Worm (Caenorhabditis elegans): Measurements from ENCODE around the gene F01F1.14.
A peak's percentile ranks its signal among the peaks of the same experiment; 100 is the strongest.

DNA sequence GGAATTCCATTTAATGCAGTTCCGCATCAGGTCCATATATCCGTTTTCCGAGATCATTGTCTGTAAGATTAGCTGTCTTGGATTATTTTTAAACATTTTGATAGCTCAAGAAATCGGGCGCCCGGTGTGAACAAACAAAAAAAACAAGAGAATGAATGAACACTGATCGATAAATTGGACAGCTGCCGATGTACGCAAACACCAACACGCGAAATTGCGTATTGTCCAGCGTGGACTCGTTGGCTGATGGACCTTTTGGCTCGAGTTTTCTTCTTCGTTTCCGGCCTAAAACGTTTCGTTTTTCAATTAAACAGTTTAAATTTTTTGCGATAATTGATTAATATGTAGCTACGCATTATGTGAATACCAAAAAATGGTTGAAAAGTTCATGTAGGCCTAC is 23.3 kb upstream of the F01F1.14 start, which contains the start of gene dpff-1:
- TF ChIP-seq flt-1 (GFP tag; IDR thresholded peaks at IDR 0.05): no peak
- no peak for TF ChIP-seq ref-1 (GFP tag; conservative IDR thresholded peaks at IDR 0.05)
- peak; percentile 80 for TF ChIP-seq T22C8.4 (GFP tag; IDR thresholded peaks at IDR 0.05)
- no peak for TF ChIP-seq cog-1 (tag; optimal IDR thresholded peaks at IDR 0.05)
- TF ChIP-seq ztf-23 (GFP tag; IDR thresholded peaks at IDR 0.05): no peak

Measured in whole organism, midembryonic.